Worm (Caenorhabditis elegans) whole organism, L4/young adult: ENCODE results near the gene T01D1.8.

Experiments used
- W03F9.2 ChIP-seq: fragments of 150-350 bp; optimal IDR thresholded peaks from 2 replicates; lab custom pipeline; 2014; ENCODE audit warnings: missing biosample characterization, missing genetic modification characterization
- dao-5 ChIP-seq: sonication (generic microtip); optimal IDR thresholded peaks from 2 replicates; lab custom pipeline; 2016; ENCODE audit warnings: missing genotype, missing genetic modification characterization, moderate library complexity, missing compliant biosample characterization
- him-1 ChIP-seq: sonication (generic microtip); optimal IDR thresholded peaks from 2 replicates; lab custom pipeline; 2016; ENCODE audit warnings: missing genotype, missing genetic modification reagents, missing genetic modification characterization, missing compliant biosample characterization

The T01D1.8 gene

ce11 chrII:237721-238120 is 51.2 kb downstream of the T01D1.8 start, which contains the start of gene laat-1:
laat-1 (minus strand) TSS chrII:237821.
- TF ChIP-seq W03F9.2 = no peak
- no peak for TF ChIP-seq dao-5 (tag; lab: Kevin White, UChicago)
- no peak for TF ChIP-seq him-1

- TF ChIP-seq dao-5 (tag; lab: Kevin White, UChicago) (no peak), W03F9.2 (no peak)
Measured at ce11 chrII:240043-240442, 53.5 kb downstream of the T01D1.8 start.
